Fruit fly (Drosophila melanogaster): ENCODE data around the gene Ca-beta.

Ca-beta gene

DNA sequence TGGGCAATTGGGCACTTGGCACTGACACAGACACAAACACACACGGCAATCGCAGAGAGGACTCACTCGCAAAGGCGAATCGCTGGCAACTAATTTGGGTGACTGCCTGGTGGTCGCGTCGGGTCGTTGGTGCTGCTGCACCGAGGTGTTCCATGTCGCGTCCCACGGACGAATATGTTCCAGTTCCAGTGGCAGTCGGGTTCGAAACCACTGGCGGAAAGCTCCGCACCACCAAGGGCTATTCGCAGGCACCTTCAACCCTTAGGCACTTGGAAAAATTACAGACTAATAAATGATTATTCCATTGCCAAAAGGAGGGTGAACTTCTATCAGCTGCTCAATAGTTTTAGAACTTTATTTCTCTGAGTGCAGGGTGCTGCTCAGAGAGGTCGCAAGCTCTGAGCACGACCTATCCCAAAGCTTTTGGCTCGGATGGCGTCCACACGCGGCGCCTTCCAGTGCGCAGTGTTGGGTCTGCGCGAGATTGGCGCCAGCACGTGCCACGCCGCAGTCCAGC lies at the start of gene Ca-beta:
Gene Ca-beta (minus strand): TSS at position 51 of the 517 bp plus-strand sequence.
- no peak for TF ChIP-seq CTCF (optimal IDR thresholded peaks at IDR 0.05)
- no peak for TF ChIP-seq CG8478 (optimal IDR thresholded peaks at IDR 0.05)

dm6 chr2L:11251181-11251580 lies 47.8 kb upstream of the Ca-beta start:
- no peak for TF ChIP-seq CG8478 (optimal IDR thresholded peaks at IDR 0.05)
- TF ChIP-seq CTCF (optimal IDR thresholded peaks at IDR 0.05) = no peak

DNA sequence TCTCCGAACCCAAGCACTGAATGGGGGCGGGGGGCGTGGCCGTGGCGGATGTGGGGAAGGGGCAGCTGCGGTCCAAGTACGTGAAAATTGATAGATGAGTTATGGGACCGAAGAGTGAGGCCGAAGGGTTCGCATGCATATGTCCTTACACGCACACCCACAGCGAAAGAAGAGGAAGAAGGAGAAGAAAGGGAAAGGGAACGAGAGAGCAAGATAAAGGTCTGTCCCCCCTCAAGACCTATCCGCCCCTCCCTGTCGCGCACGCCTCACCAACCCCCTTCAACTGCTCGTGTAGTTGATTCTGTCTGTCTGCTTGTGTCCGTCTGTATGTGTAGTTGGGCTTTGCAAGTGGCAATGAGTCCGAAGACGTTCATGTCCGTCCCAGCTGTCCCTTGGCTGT lies 46.0 kb upstream of the Ca-beta start:
- TF ChIP-seq CG8478 (optimal IDR thresholded peaks at IDR 0.05) = no peak
- TF ChIP-seq CTCF (optimal IDR thresholded peaks at IDR 0.05) = no peak

- TF ChIP-seq CTCF (optimal IDR thresholded peaks at IDR 0.05) = no peak
- no peak for TF ChIP-seq CG8478 (optimal IDR thresholded peaks at IDR 0.05)
Measured at dm6 chr2L:11247730-11248129, 44.4 kb upstream of the Ca-beta start.

DNA sequence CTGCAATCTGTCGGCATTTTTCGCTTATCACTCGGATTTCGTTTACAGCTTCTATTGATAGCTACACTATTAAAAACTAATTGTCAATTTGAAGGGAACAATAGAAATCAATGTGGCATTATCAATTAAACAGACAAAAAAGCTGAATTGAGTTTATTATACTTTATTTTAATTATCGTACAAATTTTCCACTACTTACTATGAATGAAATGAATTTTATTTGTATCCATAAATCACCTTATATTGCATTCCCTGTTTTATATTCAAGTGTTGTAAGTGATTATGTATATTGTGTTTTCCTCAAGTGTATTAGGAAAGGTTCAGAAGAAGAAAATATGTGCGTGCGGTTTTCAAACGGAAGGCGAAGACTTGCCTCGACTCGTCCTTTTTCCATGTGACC lies 40.6 kb upstream of the Ca-beta start:
- TF ChIP-seq CG8478 (optimal IDR thresholded peaks at IDR 0.05) = no peak

dm6 chr2L:11236364-11236763 lies 33.0 kb upstream of the Ca-beta start:
- TF ChIP-seq CTCF (optimal IDR thresholded peaks at IDR 0.05) (no peak), CG8478 (optimal IDR thresholded peaks at IDR 0.05) (no peak)

DNA sequence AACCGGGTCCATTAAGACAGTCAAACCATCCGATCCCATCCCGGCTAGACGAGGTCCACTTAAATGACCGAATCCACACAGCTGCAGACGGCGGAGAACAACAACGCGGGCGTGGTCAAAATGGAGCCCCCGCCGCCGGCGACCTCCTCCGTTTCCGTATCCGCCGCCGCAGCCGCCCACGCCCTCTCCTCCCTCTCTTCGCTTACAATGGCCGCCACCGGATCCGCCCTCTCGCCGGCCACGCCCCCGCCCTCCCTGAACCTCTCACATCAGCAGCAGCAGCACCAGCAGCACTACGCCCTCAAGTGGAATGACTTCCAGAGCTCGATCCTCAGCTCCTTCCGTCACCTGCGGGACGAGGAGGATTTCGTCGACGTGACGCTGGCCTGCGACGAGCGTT lies 32.2 kb upstream of the Ca-beta start:
- TF ChIP-seq CTCF (optimal IDR thresholded peaks at IDR 0.05) (no peak), CG8478 (optimal IDR thresholded peaks at IDR 0.05) (no peak)

- TF ChIP-seq CG8478 (optimal IDR thresholded peaks at IDR 0.05) (no peak), CTCF (optimal IDR thresholded peaks at IDR 0.05) (no peak)
Measured at dm6 chr2L:11228909-11229574, 25.7 kb upstream of the Ca-beta start.

dm6 chr2L:11228039-11228438 lies 24.7 kb upstream of the Ca-beta start:
- TF ChIP-seq CTCF (optimal IDR thresholded peaks at IDR 0.05) = no peak
- no peak for TF ChIP-seq CG8478 (optimal IDR thresholded peaks at IDR 0.05)

DNA sequence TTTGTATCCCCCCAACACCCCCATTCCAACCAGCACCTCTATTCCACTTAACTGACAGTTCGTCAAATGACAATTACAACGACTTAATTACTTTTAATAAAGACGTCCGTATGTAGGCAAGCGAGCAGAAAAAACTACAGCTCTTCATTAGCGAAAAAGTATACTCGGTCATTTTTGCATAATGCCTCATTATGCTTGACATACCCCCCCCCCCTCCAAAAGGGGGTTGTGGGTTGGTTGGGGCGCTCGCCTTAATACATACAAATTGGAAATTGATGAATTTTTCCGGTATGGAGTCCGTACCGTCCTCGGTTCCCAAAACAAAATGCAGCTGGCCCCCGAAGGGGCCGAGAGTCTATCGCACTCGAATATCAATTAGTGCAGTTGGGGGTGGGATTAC lies 23.9 kb upstream of the Ca-beta start:
- TF ChIP-seq CTCF (optimal IDR thresholded peaks at IDR 0.05) = no peak
- TF ChIP-seq CG8478 (optimal IDR thresholded peaks at IDR 0.05) = no peak

- TF ChIP-seq CTCF (optimal IDR thresholded peaks at IDR 0.05) (no peak), CG8478 (optimal IDR thresholded peaks at IDR 0.05) (no peak)
Measured at dm6 chr2L:11226035-11226434, 22.7 kb upstream of the Ca-beta start.

DNA sequence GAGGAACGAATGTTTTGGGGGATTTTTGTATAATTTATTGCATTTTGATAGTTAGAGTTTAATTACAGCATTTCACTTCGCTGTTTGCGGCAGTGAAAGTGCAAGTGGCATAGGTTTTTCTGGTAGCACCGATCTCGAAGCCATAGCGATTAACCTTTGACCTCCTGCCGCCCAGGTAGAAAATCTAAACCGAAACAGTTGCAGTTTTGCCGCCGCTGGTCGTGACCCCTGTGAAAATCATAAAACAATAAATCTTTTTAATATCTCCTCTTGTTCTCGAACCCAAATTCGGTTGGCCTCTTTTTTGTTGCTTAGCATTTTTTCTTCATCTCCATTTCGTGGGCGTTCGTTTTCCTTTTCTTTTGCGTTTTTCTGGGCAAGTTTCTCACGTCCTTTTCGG lies 21.1 kb upstream of the Ca-beta start:
- no peak for TF ChIP-seq CTCF (optimal IDR thresholded peaks at IDR 0.05)
- no peak for TF ChIP-seq CG8478 (optimal IDR thresholded peaks at IDR 0.05)

- TF ChIP-seq CG8478 (optimal IDR thresholded peaks at IDR 0.05) (no peak), CTCF (optimal IDR thresholded peaks at IDR 0.05) (no peak)
Measured at dm6 chr2L:11222079-11222478, 18.7 kb upstream of the Ca-beta start.

- TF ChIP-seq CG8478 (optimal IDR thresholded peaks at IDR 0.05) = no peak
Measured at dm6 chr2L:11221296-11221698, 18.0 kb upstream of the Ca-beta start.

- no peak for TF ChIP-seq CG8478 (optimal IDR thresholded peaks at IDR 0.05)
- no peak for TF ChIP-seq CTCF (optimal IDR thresholded peaks at IDR 0.05)
Measured at dm6 chr2L:11220783-11221182, 17.4 kb upstream of the Ca-beta start.

dm6 chr2L:11219446-11220038 lies 16.2 kb upstream of the Ca-beta start:
- TF ChIP-seq CTCF (optimal IDR thresholded peaks at IDR 0.05) = no peak
- TF ChIP-seq CG8478 (optimal IDR thresholded peaks at IDR 0.05) = no peak

- TF ChIP-seq CTCF (optimal IDR thresholded peaks at IDR 0.05) (no peak), CG8478 (optimal IDR thresholded peaks at IDR 0.05) (no peak)
Measured at dm6 chr2L:11218918-11219317, 15.6 kb upstream of the Ca-beta start.

All from S2 (cell line).